Worm (Caenorhabditis elegans) whole organism, L4 larva: ENCODE results near the gene T08B6.4.

Source experiments
- F37D6.2 ChIP-seq: sonication (generic microtip); optimal IDR thresholded peaks from 2 replicates; lab custom pipeline; 2016; ENCODE audit warnings: mild to moderate bottlenecking, missing genetic modification characterization, missing compliant biosample characterization
- T20F7.1 ChIP-seq: fragments of 200-800 bp; sonication (Bioruptor generic); optimal IDR thresholded peaks from 2 replicates; lab custom pipeline; 2018; ENCODE audit warnings: mild to moderate bottlenecking, missing genetic modification characterization, missing compliant biosample characterization
- ama-1 ChIP-seq: fragments of 150-350 bp; optimal IDR thresholded peaks from 2 replicates; lab custom pipeline; 2014; ENCODE audit warnings: inconsistent platforms, mixed read lengths
- attf-4 ChIP-seq: sonication (generic microtip); optimal IDR thresholded peaks from 3 replicates; lab custom pipeline; 2017; ENCODE audit warnings: missing biosample characterization, missing genetic modification characterization
- ceh-28 ChIP-seq: fragments of 150-350 bp; optimal IDR thresholded peaks from 2 replicates; lab custom pipeline; 2014; ENCODE audit warnings: missing biosample characterization, missing genetic modification reagents, missing genetic modification characterization
- ceh-32 ChIP-seq: sonication (generic microtip); optimal IDR thresholded peaks from 2 replicates; lab custom pipeline; 2016; ENCODE audit warnings: mild to moderate bottlenecking, missing genetic modification characterization, missing compliant biosample characterization; ENCODE audit not compliant: poor library complexity
- daf-12 ChIP-seq: fragments of 150-350 bp; optimal IDR thresholded peaks from 2 replicates; lab custom pipeline; 2014; ENCODE audit warnings: missing biosample characterization, missing genetic modification reagents, missing genetic modification characterization
- daf-16 ChIP-seq, 3 experiments: sonication (generic microtip); optimal IDR thresholded peaks; 2 replicates each; lab custom pipeline; 2016 to 2017; ENCODE audit warnings: missing genetic modification characterization in 3 of 3, missing genetic modification reagents in 3 of 3, mild to moderate bottlenecking in 2 of 3, missing compliant biosample characterization in 2 of 3, missing biosample characterization in 1 of 3, moderate library complexity in 1 of 3
- daf-8 ChIP-seq: fragments of 200-800 bp; sonication (Bioruptor generic); IDR thresholded peaks from 2 replicates; pipeline ENCODE4 v1.3.6; 2022; ENCODE audit warnings: missing genetic modification characterization, missing compliant biosample characterization
- dmd-9 ChIP-seq: fragments of 200-800 bp; sonication (Bioruptor generic); IDR thresholded peaks from 2 replicates; pipeline ENCODE4 v1.3.6; 2022; ENCODE audit warnings: missing genetic modification reagents, missing genetic modification characterization, missing compliant biosample characterization
- duxl-1 ChIP-seq: sonication (generic microtip); optimal IDR thresholded peaks from 2 replicates; lab custom pipeline; 2016; ENCODE audit warnings: mild to moderate bottlenecking, missing genetic modification characterization, moderate library complexity, missing compliant biosample characterization; ENCODE audit not compliant: poor library complexity
- dve-1 ChIP-seq: sonication (generic microtip); optimal IDR thresholded peaks from 2 replicates; lab custom pipeline; 2017; ENCODE audit warnings: antibody characterized with exemption, mild to moderate bottlenecking, missing genetic modification characterization, missing compliant biosample characterization; ENCODE audit not compliant: insufficient read depth
- egl-43 ChIP-seq: fragments of 200-800 bp; sonication (Bioruptor generic); IDR thresholded peaks from 2 replicates; pipeline ENCODE4 v1.3.6; 2022; ENCODE audit warnings: missing genetic modification reagents, missing genetic modification characterization, missing compliant biosample characterization
- gei-8 ChIP-seq: fragments of 200-800 bp; sonication (Bioruptor generic); optimal IDR thresholded peaks from 2 replicates; lab custom pipeline; 2018; ENCODE audit warnings: mild to moderate bottlenecking, missing genetic modification characterization, missing compliant biosample characterization
- hlh-11 ChIP-seq: fragments of 200-800 bp; sonication (Bioruptor generic); optimal IDR thresholded peaks from 2 replicates; lab custom pipeline; 2018; ENCODE audit warnings: mild to moderate bottlenecking, missing genetic modification characterization, missing compliant biosample characterization
- jun-1 ChIP-seq: fragments of 150-350 bp; optimal IDR thresholded peaks from 2 replicates; lab custom pipeline; 2014; ENCODE audit warnings: missing biosample characterization, missing genetic modification reagents, missing genetic modification characterization
- lin-39 ChIP-seq: fragments of 150-350 bp; optimal IDR thresholded peaks from 2 replicates; lab custom pipeline; 2014; ENCODE audit warnings: missing biosample characterization, missing genetic modification reagents, missing genetic modification characterization
- lir-3 ChIP-seq: sonication (generic microtip); optimal IDR thresholded peaks from 2 replicates; lab custom pipeline; 2016; ENCODE audit warnings: mild to moderate bottlenecking, missing genetic modification characterization, missing compliant biosample characterization
- mdl-1 ChIP-seq, 2 experiments: fragments of 150-350 bp in 1 of 2; sonication (generic microtip) in 1 of 2; optimal IDR thresholded peaks; 2 replicates each; lab custom pipeline; 2014 to 2017; ENCODE audit warnings: missing biosample characterization in 2 of 2, missing genetic modification characterization in 2 of 2
- mes-2 ChIP-seq: sonication (generic microtip); optimal IDR thresholded peaks from 2 replicates; lab custom pipeline; 2016; ENCODE audit warnings: missing genotype, mild to moderate bottlenecking, missing genetic modification characterization, missing compliant biosample characterization; ENCODE audit not compliant: poor library complexity, severe bottlenecking
- nhr-10 ChIP-seq: fragments of 150-350 bp; optimal IDR thresholded peaks from 2 replicates; lab custom pipeline; 2014; ENCODE audit warnings: missing biosample characterization, missing genetic modification characterization
- nhr-11 ChIP-seq: fragments of 150-350 bp; optimal IDR thresholded peaks from 2 replicates; lab custom pipeline; 2014; ENCODE audit warnings: missing biosample characterization, missing genetic modification characterization
- nhr-25 ChIP-seq: sonication (generic microtip); optimal IDR thresholded peaks from 2 replicates; lab custom pipeline; 2017; ENCODE audit warnings: missing genetic modification characterization, mild to moderate bottlenecking, missing compliant biosample characterization, antibody characterized with exemption, moderate library complexity, borderline replicate concordance; ENCODE audit not compliant: insufficient read depth
- nhr-42 ChIP-seq: fragments of 200-800 bp; sonication (Bioruptor generic); IDR thresholded peaks from 2 replicates; pipeline ENCODE4 v1.3.6; 2022; ENCODE audit warnings: missing genetic modification characterization, missing compliant biosample characterization
- nhr-6 ChIP-seq: fragments of 150-350 bp; optimal IDR thresholded peaks from 2 replicates; lab custom pipeline; 2014; ENCODE audit warnings: missing biosample characterization, missing genetic modification characterization
- nhr-77 ChIP-seq: fragments of 150-350 bp; optimal IDR thresholded peaks from 2 replicates; lab custom pipeline; 2014; ENCODE audit warnings: missing biosample characterization, missing genetic modification characterization
- php-3 ChIP-seq: fragments of 200-800 bp; sonication (Bioruptor generic); IDR thresholded peaks from 2 replicates; pipeline ENCODE4 v1.3.6; 2022; ENCODE audit warnings: missing genetic modification reagents, missing genetic modification characterization, missing compliant biosample characterization
- pqm-1 ChIP-seq: sonication (generic microtip); optimal IDR thresholded peaks from 2 replicates; lab custom pipeline; 2017; ENCODE audit warnings: missing biosample characterization, missing genetic modification characterization
- rbr-2 ChIP-seq: sonication (generic microtip); optimal IDR thresholded peaks from 2 replicates; lab custom pipeline; 2016; ENCODE audit warnings: missing genotype, missing genetic modification characterization, missing compliant biosample characterization
- set-16 ChIP-seq: fragments of 200-800 bp; sonication (Bioruptor generic); IDR thresholded peaks from 2 replicates; pipeline ENCODE4 v1.3.6; 2022; ENCODE audit warnings: missing genetic modification reagents, missing genetic modification characterization, missing compliant biosample characterization
- skn-1 ChIP-seq: fragments of 150-350 bp; optimal IDR thresholded peaks from 2 replicates; lab custom pipeline; 2014; ENCODE audit warnings: missing biosample characterization, missing genetic modification characterization
- snpc-1.2 ChIP-seq: fragments of 200-800 bp; sonication (Bioruptor generic); IDR thresholded peaks from 2 replicates; pipeline ENCODE4 v1.3.6; 2022; ENCODE audit warnings: missing genetic modification reagents, missing genetic modification characterization, missing compliant biosample characterization
- snpc-4 ChIP-seq: fragments of 150-350 bp; optimal IDR thresholded peaks from 2 replicates; lab custom pipeline; 2014; ENCODE audit warnings: missing biosample characterization, missing genetic modification characterization
- tra-1 ChIP-seq: fragments of 200-800 bp; sonication (Bioruptor generic); IDR thresholded peaks from 2 replicates; pipeline ENCODE4 v1.3.6; 2022; ENCODE audit warnings: missing genetic modification reagents, missing genetic modification characterization, missing compliant biosample characterization
- unc-130 ChIP-seq: sonication (generic microtip); optimal IDR thresholded peaks from 2 replicates; lab custom pipeline; 2016; ENCODE audit warnings: missing genetic modification reagents, missing genetic modification characterization, missing compliant biosample characterization
- unc-62 ChIP-seq, 3 experiments: fragments of 150-350 bp in 1 of 3; sonication (generic microtip); optimal IDR thresholded peaks in 2 of 3; peaks in 1 of 3; 1 replicate in 1 of 3; 2 replicates in 2 of 3; lab custom pipeline; 2014 to 2017; ENCODE audit warnings: missing biosample characterization in 3 of 3, missing genetic modification characterization in 3 of 3, missing genetic modification reagents in 3 of 3, missing genotype in 1 of 3
- zag-1 ChIP-seq: fragments of 150-350 bp; optimal IDR thresholded peaks from 2 replicates; lab custom pipeline; 2014; ENCODE audit warnings: missing biosample characterization, missing genetic modification characterization
- zfp-2 ChIP-seq: sonication (generic microtip); optimal IDR thresholded peaks from 2 replicates; lab custom pipeline; 2016; ENCODE audit warnings: mild to moderate bottlenecking, missing genetic modification characterization, missing compliant biosample characterization
- zfp-3 ChIP-seq: fragments of 200-800 bp; sonication (Bioruptor generic); conservative IDR thresholded peaks from 2 replicates; pipeline ENCODE4 v1.3.6; 2022; ENCODE audit warnings: missing genetic modification reagents, missing genetic modification characterization, missing compliant biosample characterization
- zip-11 ChIP-seq: fragments of 200-800 bp; sonication (Bioruptor generic); IDR thresholded peaks from 2 replicates; pipeline ENCODE4 v1.3.6; 2022; ENCODE audit warnings: missing genetic modification characterization, missing compliant biosample characterization

T08B6.4 gene

ce11 chrIV:4930754-4931322 is 25.3 kb downstream of the T08B6.4 start (continued):
- no peak for TF ChIP-seq gei-8
- TF ChIP-seq lir-3: no peak
- no peak for TF ChIP-seq nhr-25
- TF ChIP-seq unc-130: no peak
- TF ChIP-seq nhr-77: no peak
- TF ChIP-seq ceh-28: no peak
- peak; percentile 98 for TF ChIP-seq snpc-1.2 (GFP tag; lab: Robert Waterston, UW)
- TF ChIP-seq daf-12 (tag; lab: Kevin White, UChicago): no peak
- TF ChIP-seq zfp-3 (GFP tag; lab: Robert Waterston, UW): no peak
- TF ChIP-seq rbr-2: no peak
- TF ChIP-seq F37D6.2 (tag; lab: Kevin White, UChicago): no peak
- TF ChIP-seq zfp-2: no peak
- TF ChIP-seq ceh-32 (tag; lab: Kevin White, UChicago): no peak
- TF ChIP-seq mes-2: no peak
- TF ChIP-seq nhr-6 (tag; lab: Kevin White, UChicago): no peak
- TF ChIP-seq attf-4: no peak
- TF ChIP-seq snpc-4 (tag; lab: Kevin White, UChicago): peak; percentile 82
- no peak for TF ChIP-seq jun-1 (tag; lab: Kevin White, UChicago)
- no peak for TF ChIP-seq egl-43
- TF ChIP-seq mdl-1 (tag; optimal IDR thresholded peaks at IDR 0.05; lab: Kevin White, UChicago): no peak

ce11 chrIV:4934103-4934502 is 28.6 kb downstream of the T08B6.4 start, which contains the start of gene str-153:
Gene str-153 (plus strand): TSS chrIV:4934403.
- TF ChIP-seq dmd-9 (GFP tag; lab: Robert Waterston, UW) (no peak), unc-62 (GFP tag; optimal IDR thresholded peaks at IDR 0.05 in 1 of 2; lab: Kevin White, UChicago) (peak in 1 of 2 experiments; percentile 4), unc-62 (tag; optimal IDR thresholded peaks at IDR 0.05; lab: Kevin White, UChicago) (no peak)

ce11 chrIV:4937647-4938046 is 32.2 kb downstream of the T08B6.4 start, which contains the start of gene fbxa-86:
Gene fbxa-86 (minus strand): TSS chrIV:4938013.
- TF ChIP-seq mdl-1 (tag; optimal IDR thresholded peaks at IDR 0.05; lab: Kevin White, UChicago) (no peak), T20F7.1 (GFP tag; lab: Kevin White, UChicago) (no peak), duxl-1 (tag; lab: Kevin White, UChicago) (no peak), unc-62 (GFP tag; optimal IDR thresholded peaks at IDR 0.05 in 1 of 2; lab: Kevin White, UChicago) (peak in 1 of 2 experiments; percentile 7), unc-62 (tag; optimal IDR thresholded peaks at IDR 0.05; lab: Kevin White, UChicago) (no peak), pqm-1 (tag; lab: Kevin White, UChicago) (peak; percentile 9), dmd-9 (GFP tag; lab: Robert Waterston, UW) (no peak)

- TF ChIP-seq zag-1 (tag; lab: Kevin White, UChicago) (no peak), daf-16 (GFP tag; optimal IDR thresholded peaks at IDR 0.05; lab: Kevin White, UChicago) (no peak), daf-16 (tag; optimal IDR thresholded peaks at IDR 0.05; lab: Kevin White, UChicago) (no peak), tra-1 (GFP tag; lab: Robert Waterston, UW) (no peak), hlh-11 (tag; lab: Kevin White, UChicago) (no peak), dve-1 (tag; lab: Kevin White, UChicago) (no peak), attf-4 (no peak), php-3 (GFP tag; lab: Robert Waterston, UW) (no peak), nhr-10 (tag; lab: Kevin White, UChicago) (no peak), ama-1 (lab: Kevin White, UChicago) (no peak), daf-8 (GFP tag; lab: Robert Waterston, UW) (no peak), lin-39 (tag; lab: Kevin White, UChicago) (no peak), T20F7.1 (GFP tag; lab: Kevin White, UChicago) (no peak), nhr-42 (no peak), zip-11 (GFP tag; lab: Robert Waterston, UW) (no peak), set-16 (GFP tag; lab: Robert Waterston, UW) (no peak), nhr-11 (tag; lab: Kevin White, UChicago) (no peak), skn-1 (tag; lab: Kevin White, UChicago) (no peak)
Measured at ce11 chrIV:4938664-4939063, 33.2 kb downstream of the T08B6.4 start, which contains the start of gene str-168. Gene str-168 (plus strand): TSS chrIV:4938964.
